Fruit fly (Drosophila melanogaster) Kc167 (cell line): ENCODE data around the gene Stt3B.

Experiments used
- Myc ChIP-seq: fragments of >200 bp; optimal IDR thresholded peaks from 2 replicates; lab custom pipeline; 2017; ENCODE audit warnings: missing external identifiers
- Sin3A ChIP-seq: fragments of >200 bp; optimal IDR thresholded peaks from 2 replicates; lab custom pipeline; 2018; ENCODE audit warnings: missing external identifiers
- h ChIP-seq: fragments of >200 bp; optimal IDR thresholded peaks from 3 replicates; lab custom pipeline; 2018; ENCODE audit warnings: missing external identifiers
- insv ChIP-seq: fragments of >200 bp; optimal IDR thresholded peaks from 3 replicates; lab custom pipeline; 2018; ENCODE audit warnings: missing external identifiers
- psq ChIP-seq: fragments of >200 bp; optimal IDR thresholded peaks from 2 replicates; lab custom pipeline; 2017; ENCODE audit warnings: missing external identifiers
- ttk ChIP-seq: sonication (Bioruptor generic); optimal IDR thresholded peaks from 2 replicates; lab custom pipeline; 2017; ENCODE audit warnings: missing external identifiers

Stt3B gene

dm6 chr3R:25066856-25067255 lies 2.6 kb downstream of the Stt3B start:
- no peak for TF ChIP-seq h (lab: Kevin White, UChicago)
- no peak for TF ChIP-seq ttk
- no peak for TF ChIP-seq psq (lab: Kevin White, UChicago)
- TF ChIP-seq insv (lab: Kevin White, UChicago): no peak
- no peak for TF ChIP-seq Sin3A (lab: Kevin White, UChicago)
- no peak for TF ChIP-seq Myc (lab: Kevin White, UChicago)

dm6 chr3R:25064907-25065841 lies 4.3 kb downstream of the Stt3B start, which contains the start of the genes veli and PQBP1:
Gene veli, minus strand, starts transcription at chr3R:25065591.
Gene PQBP1, plus strand, starts transcription at chr3R:25065791.
- TF ChIP-seq Myc (lab: Kevin White, UChicago) (no peak), h (lab: Kevin White, UChicago) (no peak), Sin3A (lab: Kevin White, UChicago) (no peak), ttk (no peak)

- no peak for TF ChIP-seq ttk
- TF ChIP-seq Myc (lab: Kevin White, UChicago): no peak
- TF ChIP-seq psq (lab: Kevin White, UChicago): no peak
- TF ChIP-seq Sin3A (lab: Kevin White, UChicago): no peak
- no peak for TF ChIP-seq h (lab: Kevin White, UChicago)
- TF ChIP-seq insv (lab: Kevin White, UChicago): no peak
Measured at dm6 chr3R:25060462-25060861, 9.0 kb downstream of the Stt3B start.

dm6 chr3R:25056488-25057157 lies 12.8 kb downstream of the Stt3B start:
- no peak for TF ChIP-seq h (lab: Kevin White, UChicago)
- TF ChIP-seq psq (lab: Kevin White, UChicago): no peak
- no peak for TF ChIP-seq ttk
- TF ChIP-seq Myc (lab: Kevin White, UChicago): no peak
- TF ChIP-seq insv (lab: Kevin White, UChicago): no peak
- no peak for TF ChIP-seq Sin3A (lab: Kevin White, UChicago)

dm6 chr3R:25056016-25056415 lies 13.4 kb downstream of the Stt3B start, which contains the start of the genes CG31111 and stac:
Gene CG31111, minus strand, starts transcription at chr3R:25056177.
Gene stac, plus strand, starts transcription at chr3R:25056286.
- no peak for TF ChIP-seq Myc (lab: Kevin White, UChicago)
- TF ChIP-seq h (lab: Kevin White, UChicago): no peak
- TF ChIP-seq psq (lab: Kevin White, UChicago): no peak
- no peak for TF ChIP-seq Sin3A (lab: Kevin White, UChicago)
- no peak for TF ChIP-seq insv (lab: Kevin White, UChicago)
- no peak for TF ChIP-seq ttk

dm6 chr3R:25054451-25055188 lies 14.8 kb downstream of the Stt3B start, which contains the start of gene CG31109:
Gene CG31109, minus strand, starts transcription at chr3R:25054653.
- TF ChIP-seq h (lab: Kevin White, UChicago) (no peak), ttk (no peak), insv (lab: Kevin White, UChicago) (no peak), Myc (lab: Kevin White, UChicago) (no peak), psq (lab: Kevin White, UChicago) (no peak), Sin3A (lab: Kevin White, UChicago) (no peak)

dm6 chr3R:25051441-25052097 lies 17.9 kb downstream of the Stt3B start:
- TF ChIP-seq Sin3A (lab: Kevin White, UChicago) (no peak), psq (lab: Kevin White, UChicago) (no peak), ttk (no peak), insv (lab: Kevin White, UChicago) (no peak), h (lab: Kevin White, UChicago) (no peak)

- no peak for TF ChIP-seq insv (lab: Kevin White, UChicago)
- no peak for TF ChIP-seq Sin3A (lab: Kevin White, UChicago)
- TF ChIP-seq psq (lab: Kevin White, UChicago): no peak
- TF ChIP-seq ttk: no peak
- TF ChIP-seq Myc (lab: Kevin White, UChicago): no peak
- TF ChIP-seq h (lab: Kevin White, UChicago): no peak
Measured at dm6 chr3R:25050649-25051048, 18.8 kb downstream of the Stt3B start.

dm6 chr3R:25049742-25050517 lies 19.5 kb downstream of the Stt3B start:
- TF ChIP-seq Myc (lab: Kevin White, UChicago) (no peak), ttk (no peak), insv (lab: Kevin White, UChicago) (no peak), psq (lab: Kevin White, UChicago) (no peak), Sin3A (lab: Kevin White, UChicago) (no peak), h (lab: Kevin White, UChicago) (no peak)

- TF ChIP-seq psq (lab: Kevin White, UChicago): no peak
- TF ChIP-seq Myc (lab: Kevin White, UChicago): no peak
- no peak for TF ChIP-seq h (lab: Kevin White, UChicago)
- no peak for TF ChIP-seq Sin3A (lab: Kevin White, UChicago)
- TF ChIP-seq insv (lab: Kevin White, UChicago): no peak
Measured at dm6 chr3R:25049383-25049741, 20.1 kb downstream of the Stt3B start, which contains the start of gene CG11791. Gene CG11791, plus strand, starts transcription at chr3R:25049616.
